Worm (Caenorhabditis elegans) whole organism, L1 larva: ENCODE data around the gene rft-2.

ENCODE experiments used
- C04F5.9 ChIP-seq: sonication (generic microtip); optimal IDR thresholded peaks from 2 replicates; lab custom pipeline; 2016; ENCODE audit warnings: missing genetic modification characterization, missing compliant biosample characterization
- F16B12.6 ChIP-seq: fragments of 150-350 bp; optimal IDR thresholded peaks from 2 replicates; lab custom pipeline; 2014; ENCODE audit warnings: missing biosample characterization, missing genetic modification characterization
- aha-1 ChIP-seq: fragments of 150-350 bp; optimal IDR thresholded peaks from 2 replicates; lab custom pipeline; 2014; ENCODE audit warnings: missing biosample characterization, missing genetic modification characterization
- alr-1 ChIP-seq: fragments of 200-800 bp; sonication (Bioruptor generic); optimal IDR thresholded peaks from 2 replicates; lab custom pipeline; 2018; ENCODE audit warnings: borderline replicate concordance, mild to moderate bottlenecking, missing genetic modification characterization, missing compliant biosample characterization
- aly-2 ChIP-seq: fragments of 150-350 bp; optimal IDR thresholded peaks from 2 replicates; lab custom pipeline; 2014; ENCODE audit warnings: missing biosample characterization, missing genetic modification characterization
- ama-1 ChIP-seq: fragments of 150-350 bp; optimal IDR thresholded peaks from 2 replicates; lab custom pipeline; 2014
- blmp-1 ChIP-seq: fragments of 150-350 bp; optimal IDR thresholded peaks from 2 replicates; lab custom pipeline; 2014; ENCODE audit warnings: missing biosample characterization, missing genetic modification characterization
- ceh-63 ChIP-seq: fragments of 200-800 bp; sonication (Bioruptor generic); optimal IDR thresholded peaks from 2 replicates; lab custom pipeline; 2018; ENCODE audit warnings: mild to moderate bottlenecking, missing genetic modification characterization, missing compliant biosample characterization
- ceh-8 ChIP-seq: fragments of 200-800 bp; sonication (Bioruptor generic); optimal IDR thresholded peaks from 2 replicates; lab custom pipeline; 2018; ENCODE audit warnings: mild to moderate bottlenecking, missing genetic modification characterization, moderate library complexity, missing compliant biosample characterization
- ceh-90 ChIP-seq: sonication (generic microtip); optimal IDR thresholded peaks from 2 replicates; lab custom pipeline; 2016; ENCODE audit warnings: missing genetic modification characterization, missing compliant biosample characterization
- ces-1 ChIP-seq: fragments of 150-350 bp; optimal IDR thresholded peaks from 2 replicates; lab custom pipeline; 2014; ENCODE audit warnings: missing biosample characterization, missing genetic modification reagents, missing genetic modification characterization
- dpl-1 ChIP-seq, 3 experiments: fragments of 150-350 bp in 2 of 3; sonication (generic microtip) in 1 of 3; optimal IDR thresholded peaks; 2 replicates each; lab custom pipeline; 2014 to 2017; ENCODE audit warnings: missing biosample characterization in 3 of 3, missing genetic modification characterization in 3 of 3, missing genetic modification reagents in 3 of 3
- dsc-1 ChIP-seq: sonication (generic microtip); optimal IDR thresholded peaks from 2 replicates; lab custom pipeline; 2016; ENCODE audit warnings: mild to moderate bottlenecking, missing genetic modification characterization, missing compliant biosample characterization
- efl-1 ChIP-seq, 4 experiments: fragments of 150-350 bp; optimal IDR thresholded peaks in 3 of 4; peaks in 1 of 4; 1 replicate in 1 of 4; 2 replicates in 3 of 4; lab custom pipeline; 2014; ENCODE audit warnings: missing biosample characterization in 2 of 4, missing genetic modification characterization in 2 of 4, missing genetic modification reagents in 2 of 4
- egl-13 ChIP-seq: sonication (generic microtip); optimal IDR thresholded peaks from 2 replicates; lab custom pipeline; 2016; ENCODE audit warnings: missing genotype, missing genetic modification reagents, missing genetic modification characterization, missing compliant biosample characterization
- egl-27 ChIP-seq, 2 experiments: fragments of 150-350 bp in 1 of 2; sonication (generic microtip); optimal IDR thresholded peaks; 3 replicates each; lab custom pipeline; 2017 to 2018; ENCODE audit warnings: missing biosample characterization in 2 of 2, missing genetic modification characterization in 2 of 2, missing genetic modification reagents in 2 of 2
- elt-2 ChIP-seq: sonication (generic microtip); optimal IDR thresholded peaks from 2 replicates; lab custom pipeline; 2016; ENCODE audit warnings: missing genetic modification characterization, mild to moderate bottlenecking, inconsistent platforms, missing compliant biosample characterization, missing genetic modification reagents
- ets-5 ChIP-seq: fragments of 200-800 bp; sonication (Bioruptor generic); IDR thresholded peaks from 2 replicates; pipeline ENCODE4 v1.3.6; 2022; ENCODE audit warnings: missing genetic modification characterization, missing compliant biosample characterization
- fkh-8 ChIP-seq: sonication (generic microtip); optimal IDR thresholded peaks from 2 replicates; lab custom pipeline; 2016; ENCODE audit warnings: mild to moderate bottlenecking, missing genetic modification characterization, missing compliant biosample characterization
- fos-1 ChIP-seq: fragments of 150-350 bp; optimal IDR thresholded peaks from 2 replicates; lab custom pipeline; 2014; ENCODE audit warnings: missing biosample characterization, missing genetic modification characterization
- grh-1 ChIP-seq: fragments of 200-800 bp; sonication (Bioruptor generic); IDR thresholded peaks from 2 replicates; pipeline ENCODE4 v1.3.6; 2022; ENCODE audit warnings: missing genetic modification reagents, missing genetic modification characterization, missing compliant biosample characterization
- hlh-17 ChIP-seq: fragments of 200-800 bp; sonication (Bioruptor generic); optimal IDR thresholded peaks from 2 replicates; lab custom pipeline; 2018; ENCODE audit warnings: missing genetic modification characterization, mild to moderate bottlenecking, missing compliant biosample characterization, moderate library complexity, borderline replicate concordance
- hlh-4 ChIP-seq: sonication (generic microtip); optimal IDR thresholded peaks from 2 replicates; lab custom pipeline; 2016; ENCODE audit warnings: mild to moderate bottlenecking, missing genetic modification characterization, missing compliant biosample characterization
- irx-1 ChIP-seq: sonication (generic microtip); optimal IDR thresholded peaks from 2 replicates; lab custom pipeline; 2016; ENCODE audit warnings: missing genetic modification characterization, missing compliant biosample characterization
- isw-1 ChIP-seq: fragments of 200-800 bp; sonication (Bioruptor generic); IDR thresholded peaks from 2 replicates; pipeline ENCODE4 v1.3.6; 2022; ENCODE audit warnings: missing genetic modification characterization, missing compliant biosample characterization
- lin-13 ChIP-seq: fragments of 150-350 bp; optimal IDR thresholded peaks from 2 replicates; lab custom pipeline; 2014; ENCODE audit warnings: missing biosample characterization, missing genetic modification reagents, missing genetic modification characterization
- lin-14 ChIP-seq: fragments of 200-800 bp; sonication (Bioruptor generic); optimal IDR thresholded peaks from 2 replicates; lab custom pipeline; 2018; ENCODE audit warnings: mild to moderate bottlenecking, missing genetic modification characterization, moderate library complexity, missing compliant biosample characterization
- lin-15B ChIP-seq: fragments of 150-350 bp; sonication (generic microtip); optimal IDR thresholded peaks from 3 replicates; lab custom pipeline; 2014; ENCODE audit warnings: missing biosample characterization, missing genetic modification characterization
- lir-3 ChIP-seq: sonication (generic microtip); optimal IDR thresholded peaks from 2 replicates; lab custom pipeline; 2016; ENCODE audit warnings: mild to moderate bottlenecking, missing genetic modification characterization, moderate library complexity, missing compliant biosample characterization; ENCODE audit not compliant: poor library complexity
- lsy-2 ChIP-seq, 2 experiments: fragments of 150-350 bp; optimal IDR thresholded peaks; 2 replicates each; lab custom pipeline; 2014; ENCODE audit warnings: missing biosample characterization in 2 of 2, missing genetic modification characterization in 2 of 2
- mab-9 ChIP-seq: fragments of 200-800 bp; sonication (Bioruptor generic); IDR thresholded peaks from 2 replicates; pipeline ENCODE4 v1.3.6; 2022; ENCODE audit warnings: missing genetic modification reagents, missing genetic modification characterization, missing compliant biosample characterization
- mef-2 ChIP-seq: fragments of 150-350 bp; optimal IDR thresholded peaks from 2 replicates; lab custom pipeline; 2014; ENCODE audit warnings: missing biosample characterization, missing genetic modification characterization
- mep-1 ChIP-seq: fragments of 150-350 bp; optimal IDR thresholded peaks from 2 replicates; lab custom pipeline; 2014; ENCODE audit warnings: missing biosample characterization, missing genetic modification characterization
- nhr-12 ChIP-seq: sonication (generic microtip); optimal IDR thresholded peaks from 2 replicates; lab custom pipeline; 2017; ENCODE audit warnings: missing biosample characterization, missing genetic modification characterization
- nhr-20 ChIP-seq: sonication (generic microtip); optimal IDR thresholded peaks from 2 replicates; lab custom pipeline; 2016; ENCODE audit warnings: mild to moderate bottlenecking, missing genetic modification characterization, missing compliant biosample characterization
- nhr-28 ChIP-seq: fragments of 150-350 bp; optimal IDR thresholded peaks from 2 replicates; lab custom pipeline; 2014; ENCODE audit warnings: missing biosample characterization, missing genetic modification characterization
- nhr-76 ChIP-seq: sonication (generic microtip); optimal IDR thresholded peaks from 2 replicates; lab custom pipeline; 2017; ENCODE audit warnings: missing biosample characterization, missing genetic modification characterization
- nhr-85 ChIP-seq: sonication (generic microtip); peaks from one replicate; lab custom pipeline; 2016; ENCODE audit warnings: missing genetic modification characterization, inconsistent platforms, missing compliant biosample characterization
- pag-3 ChIP-seq: sonication (generic microtip); optimal IDR thresholded peaks from 2 replicates; lab custom pipeline; 2017; ENCODE audit warnings: missing genetic modification characterization, mild to moderate bottlenecking, missing compliant biosample characterization, antibody characterized with exemption, borderline replicate concordance; ENCODE audit not compliant: insufficient read depth
- rnt-1 ChIP-seq: sonication (generic microtip); optimal IDR thresholded peaks from 2 replicates; lab custom pipeline; 2016; ENCODE audit warnings: mild to moderate bottlenecking, missing genetic modification characterization, moderate library complexity, missing compliant biosample characterization
- snpc-4 ChIP-seq: fragments of 150-350 bp; optimal IDR thresholded peaks from 2 replicates; lab custom pipeline; 2014; ENCODE audit warnings: missing biosample characterization, missing genetic modification characterization
- sox-4 ChIP-seq: sonication (generic microtip); optimal IDR thresholded peaks from 2 replicates; lab custom pipeline; 2016; ENCODE audit warnings: missing genetic modification characterization, missing compliant biosample characterization
- sptf-1 ChIP-seq: fragments of 150-350 bp; optimal IDR thresholded peaks from 2 replicates; lab custom pipeline; 2014; ENCODE audit warnings: missing biosample characterization, missing genetic modification characterization
- sup-37 ChIP-seq: fragments of 200-800 bp; sonication (Bioruptor generic); optimal IDR thresholded peaks from 2 replicates; lab custom pipeline; 2018; ENCODE audit warnings: mild to moderate bottlenecking, missing genetic modification characterization, missing compliant biosample characterization
- swsn-7 ChIP-seq: sonication (generic microtip); optimal IDR thresholded peaks from 2 replicates; lab custom pipeline; 2016; ENCODE audit warnings: missing genetic modification characterization, missing compliant biosample characterization
- unc-130 ChIP-seq: fragments of 150-350 bp; optimal IDR thresholded peaks from 2 replicates; lab custom pipeline; 2017; ENCODE audit warnings: missing biosample characterization, missing genetic modification characterization, inconsistent platforms
- unc-62 ChIP-seq: fragments of 150-350 bp; optimal IDR thresholded peaks from 2 replicates; lab custom pipeline; 2014; ENCODE audit warnings: missing biosample characterization, missing genetic modification reagents, missing genetic modification characterization
- unc-98 ChIP-seq: fragments of 200-800 bp; sonication (Bioruptor generic); IDR thresholded peaks from 2 replicates; pipeline ENCODE4 v1.3.6; 2022; ENCODE audit warnings: missing genetic modification characterization, missing compliant biosample characterization
- vab-15 ChIP-seq: sonication (generic microtip); optimal IDR thresholded peaks from 2 replicates; lab custom pipeline; 2017; ENCODE audit warnings: missing genotype, mild to moderate bottlenecking, missing genetic modification characterization, missing compliant biosample characterization
- xbp-1 ChIP-seq: sonication (generic microtip); optimal IDR thresholded peaks from 2 replicates; lab custom pipeline; 2016; ENCODE audit warnings: missing genetic modification characterization, missing compliant biosample characterization
- zip-4 ChIP-seq: fragments of 200-800 bp; sonication (Bioruptor generic); optimal IDR thresholded peaks from 2 replicates; lab custom pipeline; 2018; ENCODE audit warnings: mild to moderate bottlenecking, missing genetic modification characterization, moderate library complexity, missing compliant biosample characterization
- ztf-4 ChIP-seq: fragments of 150-350 bp; optimal IDR thresholded peaks from 2 replicates; lab custom pipeline; 2014; ENCODE audit warnings: missing biosample characterization, missing genetic modification characterization

Gene rft-2

DNA sequence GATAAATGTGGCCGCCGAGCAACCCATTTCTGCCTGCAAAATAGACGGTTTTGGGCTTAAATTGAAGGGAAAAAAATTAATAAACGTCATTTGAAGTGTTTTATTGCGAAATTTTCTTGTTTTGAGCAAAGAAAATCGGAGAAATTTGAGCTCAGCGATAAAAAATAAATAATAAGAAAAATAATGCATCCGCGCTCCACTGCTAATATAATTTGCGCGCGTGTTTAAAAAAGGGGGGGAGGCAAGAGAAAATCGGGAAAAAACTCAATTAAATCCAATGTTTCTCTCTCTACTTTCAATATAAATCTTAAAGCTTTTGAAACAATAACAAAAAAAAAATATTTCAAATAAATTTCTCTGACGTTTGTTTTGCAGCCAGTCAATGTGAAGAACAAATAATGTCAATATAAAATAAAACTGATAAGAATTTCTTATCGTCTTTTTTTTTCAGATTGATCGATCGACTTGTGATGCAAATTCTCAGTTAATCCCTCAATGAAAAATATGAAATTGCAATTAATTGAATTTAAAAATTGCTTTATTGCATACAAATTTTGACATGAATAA is at the start of gene rft-2:
rft-2 (minus strand) TSS at position 41 of the 567 bp plus-strand sequence.
- TF ChIP-seq xbp-1 (tag; lab: Kevin White, UChicago) (peak; percentile 58), rnt-1 (tag; lab: Kevin White, UChicago) (peak; percentile 53), fkh-8 (tag; lab: Kevin White, UChicago) (peak; percentile 53), ztf-4 (no peak), nhr-76 (tag; lab: Kevin White, UChicago) (no peak), mef-2 (tag; lab: Kevin White, UChicago) (no peak), lin-15B (tag; lab: Kevin White, UChicago) (peak; percentile 1), fos-1 (peak; percentile 16), alr-1 (tag; lab: Kevin White, UChicago) (no peak), lir-3 (tag; lab: Kevin White, UChicago) (no peak), nhr-28 (tag; lab: Kevin White, UChicago) (no peak), nhr-85 (tag; lab: Kevin White, UChicago) (peak; percentile 80), grh-1 (GFP tag; lab: Robert Waterston, UW) (0 out of 2 replicates have a peak, but pooled peaks have one; percentile 18), vab-15 (peak; percentile 29), ceh-90 (tag; lab: Kevin White, UChicago) (no peak), lsy-2 (tag; optimal IDR thresholded peaks at IDR 0.05; lab: Kevin White, UChicago) (peak; percentile 71 to 80), aly-2 (no peak), mab-9 (no peak), blmp-1 (tag; lab: Kevin White, UChicago) (peak; percentile 49), snpc-4 (peak; percentile 44), isw-1 (peak; percentile 45), dpl-1 (GFP tag; optimal IDR thresholded peaks at IDR 0.05; lab: Kevin White, UChicago) (peak; percentile 93 to 96 (median 95)), swsn-7 (tag; lab: Kevin White, UChicago) (peak; percentile 60), sup-37 (GFP tag; lab: Kevin White, UChicago) (no peak), unc-62 (GFP tag; lab: Kevin White, UChicago) (no peak), zip-4 (no peak), elt-2 (tag; lab: Kevin White, UChicago) (peak; percentile 56), ceh-8 (GFP tag; lab: Kevin White, UChicago) (no peak), sptf-1 (tag; lab: Kevin White, UChicago) (no peak), ces-1 (no peak), irx-1 (tag; lab: Kevin White, UChicago) (peak; percentile 58), F16B12.6 (tag; lab: Kevin White, UChicago) (peak; percentile 36), mep-1 (tag; lab: Kevin White, UChicago) (peak; percentile 62), lin-14 (GFP tag; lab: Kevin White, UChicago) (peak; percentile 61), ceh-63 (GFP tag; lab: Kevin White, UChicago) (no peak), lin-13 (GFP tag; lab: Kevin White, UChicago) (peak; percentile 27), aha-1 (no peak), sox-4 (tag; lab: Kevin White, UChicago) (peak; percentile 3), ama-1 (lab: Kevin White, UChicago) (no peak), efl-1 (optimal IDR thresholded peaks at IDR 0.05; lab: Kevin White, UChicago) (peak; percentile 92 to 96), efl-1 (GFP tag; optimal IDR thresholded peaks at IDR 0.05 in 1 of 2; lab: Kevin White, UChicago) (peak; percentile 96 to 99), dsc-1 (tag; lab: Kevin White, UChicago) (peak; percentile 67), nhr-12 (no peak), unc-130 (tag; lab: Kevin White, UChicago) (no peak), pag-3 (tag; lab: Kevin White, UChicago) (no peak), hlh-17 (GFP tag; lab: Kevin White, UChicago) (no peak), unc-98 (GFP tag; lab: Robert Waterston, UW) (no peak), nhr-20 (tag; lab: Kevin White, UChicago) (peak; percentile 59), ets-5 (no peak), egl-13 (tag; lab: Kevin White, UChicago) (peak; percentile 24), egl-27 (tag; optimal IDR thresholded peaks at IDR 0.05; lab: Kevin White, UChicago) (no peak), C04F5.9 (tag; lab: Kevin White, UChicago) (peak; percentile 23), hlh-4 (tag; lab: Kevin White, UChicago) (no peak)
